Fruit fly (Drosophila melanogaster): Measurements from ENCODE around the gene Adh.
A peak's percentile ranks its signal among the peaks of the same experiment; 100 is the strongest.

The Adh gene

DNA sequence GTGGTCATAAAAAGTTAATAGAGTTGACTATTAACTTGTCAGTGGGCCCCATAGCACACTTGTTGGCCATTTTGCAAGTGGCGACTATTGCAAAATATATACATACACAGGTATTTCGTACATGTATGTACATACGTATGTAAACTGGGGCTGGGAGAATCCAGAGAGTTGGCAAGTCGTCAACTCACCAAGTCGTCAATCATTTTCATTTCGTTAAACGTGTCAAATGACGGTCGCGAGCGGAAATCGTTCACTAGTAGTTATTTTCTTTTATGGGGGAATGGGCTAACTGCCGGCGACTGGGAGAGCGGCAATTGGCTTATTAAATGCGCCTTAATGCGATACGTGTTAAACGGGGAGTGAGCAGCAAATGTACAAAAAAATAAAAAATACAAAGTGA, 13.4 kb downstream of the Adh start:
- TF ChIP-seq CG12605 (GFP tag; IDR thresholded peaks at IDR 0.05) (no peak), CG4496 (GFP tag; IDR thresholded peaks at IDR 0.05) (0 out of 3 replicates have a peak, but pooled peaks have one; percentile 3)

DNA sequence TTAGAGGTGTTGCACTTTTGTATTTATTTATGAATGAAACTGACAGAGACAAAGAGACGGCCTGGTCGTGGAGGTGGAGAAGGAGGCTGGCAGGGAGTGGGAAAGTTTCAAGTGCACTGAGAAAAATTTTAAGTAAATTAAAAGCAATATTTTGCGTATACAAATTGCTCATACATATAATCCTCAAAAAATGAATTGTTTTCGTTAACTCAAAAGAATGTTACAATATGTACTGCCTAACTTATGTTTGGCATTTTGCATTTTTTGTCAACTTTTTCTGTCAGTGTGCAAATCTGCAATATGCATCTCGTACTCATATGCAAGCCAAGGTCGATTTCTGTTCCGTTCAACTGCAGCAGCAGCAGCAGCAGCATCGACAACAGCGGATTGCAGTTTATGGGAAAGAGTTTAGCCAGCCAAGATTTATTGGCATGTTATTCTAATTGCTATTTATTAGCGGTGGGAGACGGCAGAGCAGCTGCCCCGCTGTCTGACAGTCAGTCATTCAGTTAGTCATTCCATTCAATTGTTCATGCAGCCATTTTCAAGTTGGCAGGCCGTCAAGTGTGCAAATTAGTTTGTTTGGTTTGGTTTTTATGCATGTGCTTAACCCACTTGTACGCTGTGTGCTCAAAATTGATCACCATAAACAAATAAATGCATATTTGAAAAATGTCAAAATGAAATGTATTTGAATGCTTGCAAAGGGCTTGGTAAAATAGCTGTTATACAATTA, 15.8 kb downstream of the Adh start:
- TF ChIP-seq CG15710 (tag; optimal IDR thresholded peaks at IDR 0.05) (peak; percentile 63), CG34367 (tag; optimal IDR thresholded peaks at IDR 0.05) (peak; percentile 71), D1 (tag; optimal IDR thresholded peaks at IDR 0.05) (no peak), CG8159 (tag; optimal IDR thresholded peaks at IDR 0.05) (peak; percentile 69), CG4496 (GFP tag; IDR thresholded peaks at IDR 0.05) (peak; percentile 85), gl (tag; optimal IDR thresholded peaks at IDR 0.05) (peak; percentile 14), CG12605 (GFP tag; IDR thresholded peaks at IDR 0.05) (peak; percentile 69), EcR (GFP tag; optimal IDR thresholded peaks at IDR 0.05) (no peak), CG13204 (GFP tag; optimal IDR thresholded peaks at IDR 0.05) (peak; percentile 9), CG14655 (GFP tag; optimal IDR thresholded peaks at IDR 0.05) (peak; percentile 79), Ets98B (GFP tag; IDR thresholded peaks at IDR 0.05) (peak; percentile 77), CG10348 (GFP tag; IDR thresholded peaks at IDR 0.05) (no peak), fd96Ca (GFP tag; IDR thresholded peaks at IDR 0.05) (peak; percentile 65), CG8301 (tag; optimal IDR thresholded peaks at IDR 0.05) (peak; percentile 75), CG32121 (GFP tag; IDR thresholded peaks at IDR 0.05) (peak; percentile 82), Snoo (tag; optimal IDR thresholded peaks at IDR 0.05) (peak; percentile 23), Pif1B (GFP tag; optimal IDR thresholded peaks at IDR 0.05) (peak; percentile 68), rn (GFP tag; IDR thresholded peaks at IDR 0.05) (peak; percentile 64; the same call in 1 of the 2 replicates), CG9948 (tag; optimal IDR thresholded peaks at IDR 0.05) (peak; percentile 60), Pif1A (GFP tag; optimal IDR thresholded peaks at IDR 0.05) (peak; percentile 75), CG17806 (tag; optimal IDR thresholded peaks at IDR 0.05) (peak; percentile 68)

dm6 chr2L:14632799-14633198, 17.4 kb downstream of the Adh start:
- peak; percentile 55 for TF ChIP-seq EcR (GFP tag; optimal IDR thresholded peaks at IDR 0.05)
- no peak for TF ChIP-seq CG17806 (tag; optimal IDR thresholded peaks at IDR 0.05)

- TF ChIP-seq CG34367 (tag; optimal IDR thresholded peaks at IDR 0.05) = no peak
- TF ChIP-seq CG8301 (tag; optimal IDR thresholded peaks at IDR 0.05) = peak; percentile 52
- no peak for TF ChIP-seq CG12605 (GFP tag; IDR thresholded peaks at IDR 0.05)
- no peak for TF ChIP-seq gl (tag; optimal IDR thresholded peaks at IDR 0.05)
- TF ChIP-seq Ets98B (GFP tag; IDR thresholded peaks at IDR 0.05) = peak; percentile 32; the same call in 1 of the 2 replicates
- no peak; the same call in 1 of the 2 replicates for TF ChIP-seq CG32121 (GFP tag; IDR thresholded peaks at IDR 0.05)
- no peak for TF ChIP-seq CG4496 (GFP tag; IDR thresholded peaks at IDR 0.05)
- no peak for TF ChIP-seq CG15710 (tag; optimal IDR thresholded peaks at IDR 0.05)
- no peak for TF ChIP-seq CG17806 (tag; optimal IDR thresholded peaks at IDR 0.05)
- no peak for TF ChIP-seq Pif1A (GFP tag; optimal IDR thresholded peaks at IDR 0.05)
- TF ChIP-seq CG10348 (GFP tag; IDR thresholded peaks at IDR 0.05) = no peak
- no peak for TF ChIP-seq Pif1B (GFP tag; optimal IDR thresholded peaks at IDR 0.05)
- no peak; the same call in 2 of the 3 replicates for TF ChIP-seq fd96Ca (GFP tag; IDR thresholded peaks at IDR 0.05)
- no peak for TF ChIP-seq CG9948 (tag; optimal IDR thresholded peaks at IDR 0.05)
- TF ChIP-seq Snoo (tag; optimal IDR thresholded peaks at IDR 0.05) = peak; percentile 43
- TF ChIP-seq CG14655 (GFP tag; optimal IDR thresholded peaks at IDR 0.05) = peak; percentile 54
- TF ChIP-seq D1 (tag; optimal IDR thresholded peaks at IDR 0.05) = no peak
- TF ChIP-seq EcR (GFP tag; optimal IDR thresholded peaks at IDR 0.05) = no peak
- peak; percentile 3 for TF ChIP-seq CG8159 (tag; optimal IDR thresholded peaks at IDR 0.05)
- peak; percentile 37; the same call in 1 of the 2 replicates for TF ChIP-seq rn (GFP tag; IDR thresholded peaks at IDR 0.05)
- no peak for TF ChIP-seq CG13204 (GFP tag; optimal IDR thresholded peaks at IDR 0.05)
Measured at dm6 chr2L:14634986-14635385, 19.6 kb downstream of the Adh start.

- TF ChIP-seq EcR (GFP tag; optimal IDR thresholded peaks at IDR 0.05) (peak; percentile 93), Ets98B (GFP tag; IDR thresholded peaks at IDR 0.05) (peak; percentile 57), fd96Ca (GFP tag; IDR thresholded peaks at IDR 0.05) (peak; percentile 43; the same call in 2 of the 3 replicates), CG13204 (GFP tag; optimal IDR thresholded peaks at IDR 0.05) (peak; percentile 57), CG4496 (GFP tag; IDR thresholded peaks at IDR 0.05) (peak; percentile 76), Pif1B (GFP tag; optimal IDR thresholded peaks at IDR 0.05) (no peak), CG8159 (tag; optimal IDR thresholded peaks at IDR 0.05) (no peak), CG32121 (GFP tag; IDR thresholded peaks at IDR 0.05) (peak; percentile 24; the same call in 1 of the 2 replicates), D1 (tag; optimal IDR thresholded peaks at IDR 0.05) (no peak)
Measured at dm6 chr2L:14642090-14642632, 26.8 kb downstream of the Adh start.

Data from whole organism, pupa.